Worm (Caenorhabditis elegans) whole organism, L4 larva: ENCODE data around the gene szy-2.

Source experiments
- T20F7.1 ChIP-seq: fragments of 200-800 bp; sonication (Bioruptor generic); optimal IDR thresholded peaks from 2 replicates; lab custom pipeline; 2018; ENCODE audit warnings: mild to moderate bottlenecking, missing genetic modification characterization, missing compliant biosample characterization
- Y105C5A.15 ChIP-seq: fragments of 200-800 bp; sonication (Bioruptor generic); IDR thresholded peaks from 2 replicates; pipeline ENCODE4 v1.3.6; 2022; ENCODE audit warnings: missing genetic modification characterization, missing compliant biosample characterization
- ceh-62 ChIP-seq: sonication (generic microtip); optimal IDR thresholded peaks from 2 replicates; lab custom pipeline; 2017; ENCODE audit warnings: missing biosample characterization, missing genetic modification characterization
- egl-27 ChIP-seq: sonication (generic microtip); optimal IDR thresholded peaks from 3 replicates; lab custom pipeline; 2017; ENCODE audit warnings: missing biosample characterization, missing genetic modification reagents, missing genetic modification characterization
- fos-1 ChIP-seq: fragments of 150-350 bp; optimal IDR thresholded peaks from 2 replicates; lab custom pipeline; 2014; ENCODE audit warnings: missing biosample characterization, missing genetic modification characterization
- lir-3 ChIP-seq: sonication (generic microtip); optimal IDR thresholded peaks from 2 replicates; lab custom pipeline; 2016; ENCODE audit warnings: mild to moderate bottlenecking, missing genetic modification characterization, missing compliant biosample characterization
- mdl-1 ChIP-seq, 2 experiments: fragments of 150-350 bp in 1 of 2; sonication (generic microtip) in 1 of 2; optimal IDR thresholded peaks; 2 replicates each; lab custom pipeline; 2014 to 2017; ENCODE audit warnings: missing biosample characterization in 2 of 2, missing genetic modification characterization in 2 of 2
- mdt-29 ChIP-seq: fragments of 200-800 bp; sonication (Bioruptor generic); IDR thresholded peaks from 2 replicates; pipeline ENCODE4 v1.3.6; 2022; ENCODE audit warnings: missing genetic modification reagents, missing genetic modification characterization, missing compliant biosample characterization
- pha-4 ChIP-seq, 2 experiments: fragments of 150-350 bp in 1 of 2; fragments of 200-800 bp in 1 of 2; sonication (Bioruptor generic) in 1 of 2; IDR thresholded peaks in 1 of 2; optimal IDR thresholded peaks in 1 of 2; 2 replicates each; pipeline versions ENCODE4 v1.3.6 to Lab custom; 2014 to 2022; ENCODE audit warnings: missing genetic modification characterization in 2 of 2, missing genetic modification reagents in 2 of 2, missing biosample characterization in 1 of 2, missing compliant biosample characterization in 1 of 2
- rbr-2 ChIP-seq: sonication (generic microtip); optimal IDR thresholded peaks from 2 replicates; lab custom pipeline; 2016; ENCODE audit warnings: missing genotype, missing genetic modification characterization, missing compliant biosample characterization
- unc-62 ChIP-seq, 3 experiments: fragments of 150-350 bp in 1 of 3; sonication (generic microtip); optimal IDR thresholded peaks in 2 of 3; peaks in 1 of 3; 1 replicate in 1 of 3; 2 replicates in 2 of 3; lab custom pipeline; 2014 to 2017; ENCODE audit warnings: missing biosample characterization in 3 of 3, missing genetic modification characterization in 3 of 3, missing genetic modification reagents in 3 of 3, missing genotype in 1 of 3
- zfp-3 ChIP-seq: fragments of 200-800 bp; sonication (Bioruptor generic); conservative IDR thresholded peaks from 2 replicates; pipeline ENCODE4 v1.3.6; 2022; ENCODE audit warnings: missing genetic modification reagents, missing genetic modification characterization, missing compliant biosample characterization

DNA sequence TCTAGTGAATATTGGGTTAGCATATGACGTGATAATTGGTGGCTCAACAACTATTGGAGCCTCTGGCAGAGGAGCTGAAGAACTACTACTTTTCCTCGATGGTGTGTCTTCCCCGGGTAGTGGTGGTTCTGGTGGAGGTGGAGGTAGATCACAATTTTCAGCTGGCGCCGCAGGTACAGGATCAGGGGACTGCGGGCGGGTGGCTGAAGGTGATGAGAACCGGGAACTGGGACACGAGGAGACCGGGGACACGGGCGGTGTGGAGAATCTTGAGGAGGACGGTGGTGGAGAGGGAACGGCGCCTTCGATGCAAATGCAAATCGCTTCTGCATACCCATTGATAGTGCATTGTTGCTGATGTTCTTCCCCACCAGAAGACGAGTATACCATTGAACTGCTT is 24.7 kb upstream of the szy-2 start:
- TF ChIP-seq lir-3 (tag; lab: Kevin White, UChicago) (no peak), mdl-1 (tag; optimal IDR thresholded peaks at IDR 0.05; lab: Kevin White, UChicago) (no peak), Y105C5A.15 (GFP tag; lab: Robert Waterston, UW) (no peak), T20F7.1 (GFP tag; lab: Kevin White, UChicago) (no peak), ceh-62 (no peak), mdt-29 (no peak), zfp-3 (GFP tag; lab: Robert Waterston, UW) (no peak), fos-1 (tag; lab: Kevin White, UChicago) (no peak), pha-4 (GFP tag; IDR thresholded peaks at IDR 0.05; lab: Robert Waterston, UW) (no peak), pha-4 (tag; optimal IDR thresholded peaks at IDR 0.05; lab: Kevin White, UChicago) (no peak), unc-62 (GFP tag; optimal IDR thresholded peaks at IDR 0.05 in 1 of 2; lab: Kevin White, UChicago) (no peak), unc-62 (tag; optimal IDR thresholded peaks at IDR 0.05; lab: Kevin White, UChicago) (no peak), egl-27 (tag; lab: Kevin White, UChicago) (no peak), rbr-2 (tag; lab: Kevin White, UChicago) (no peak)
